Worm (Caenorhabditis elegans): ENCODE results near the gene tag-51.

Gene tag-51

DNA sequence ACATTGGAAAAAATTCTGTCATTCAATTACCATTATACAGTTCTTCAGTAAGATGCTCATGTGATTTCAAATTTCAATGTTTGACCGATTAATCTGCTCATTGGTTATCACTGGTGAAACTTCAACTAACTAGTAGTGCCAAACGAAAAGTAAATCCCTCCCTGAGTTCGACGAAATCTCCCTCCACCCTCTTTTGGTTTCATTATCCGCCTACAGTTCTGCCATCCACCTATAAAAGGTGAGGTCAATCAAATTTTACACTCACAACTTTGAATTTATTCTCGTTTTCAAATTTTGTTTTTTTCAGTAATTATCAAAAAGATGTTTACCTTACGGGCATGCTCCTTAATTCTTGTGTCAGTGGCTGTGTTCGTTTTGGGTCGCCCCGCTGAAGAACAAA, 11.4 kb upstream of the tag-51 start, which contains the start of gene far-8:
Gene far-8, plus strand, starts transcription at position 301 of the 400 bp plus-strand sequence.
- TF ChIP-seq hnd-1 (tag; optimal IDR thresholded peaks at IDR 0.05) (no peak), sea-1 (GFP tag; conservative IDR thresholded peaks at IDR 0.05) (no peak), scrt-1 (GFP tag; IDR thresholded peaks at IDR 0.05) (no peak)

DNA sequence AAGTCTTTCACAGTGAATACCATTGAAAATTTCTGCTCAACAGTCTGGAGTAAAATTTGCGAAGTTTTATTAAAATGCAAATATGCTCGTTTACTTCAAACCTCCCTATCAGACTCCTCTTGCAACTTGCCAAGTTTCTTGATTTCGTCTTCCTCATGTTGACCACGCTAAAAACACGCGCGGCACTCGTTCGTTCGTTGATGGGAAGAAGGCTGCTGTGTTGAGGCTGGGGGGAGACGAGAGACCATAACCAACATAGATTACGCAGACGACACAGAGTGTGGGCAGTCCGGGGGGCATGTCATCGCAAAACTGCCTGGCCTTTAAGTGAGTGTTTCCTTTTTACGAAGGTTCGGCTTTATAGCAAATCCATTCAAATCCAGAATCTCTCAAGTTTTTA, 10.0 kb upstream of the tag-51 start:
- no peak for TF ChIP-seq ets-7 (tag; optimal IDR thresholded peaks at IDR 0.05)
- TF ChIP-seq hmg-4 (GFP tag; optimal IDR thresholded peaks at IDR 0.05), result peak; percentile 23

DNA sequence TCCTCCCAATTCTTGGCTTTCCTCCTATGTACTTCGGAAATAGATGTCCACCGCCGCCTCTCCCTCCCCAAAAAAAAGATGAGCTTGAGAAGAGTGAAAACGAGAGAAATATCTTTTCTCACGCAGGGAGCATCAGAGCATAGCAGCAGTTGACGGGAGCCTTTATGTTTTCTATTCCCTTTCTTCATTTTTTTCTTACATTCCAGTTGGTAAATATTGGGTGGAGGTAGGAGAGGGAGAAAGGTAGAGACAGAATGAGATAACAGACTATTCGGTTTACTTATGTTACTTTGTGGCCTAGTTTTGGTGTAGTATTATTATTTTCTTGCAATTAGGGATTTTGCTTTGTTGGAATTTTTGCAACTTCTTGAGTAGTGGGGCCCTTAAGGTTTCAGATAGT, 9.4 kb upstream of the tag-51 start:
- no peak for TF ChIP-seq tra-4 (tag; optimal IDR thresholded peaks at IDR 0.05)
- TF ChIP-seq tbx-11 (GFP tag; IDR thresholded peaks at IDR 0.05), result no peak
- no peak for TF ChIP-seq flt-1 (GFP tag; IDR thresholded peaks at IDR 0.05)
- TF ChIP-seq F13C5.2 (tag; optimal IDR thresholded peaks at IDR 0.05), result no peak
- TF ChIP-seq hnd-1 (tag; optimal IDR thresholded peaks at IDR 0.05), result no peak
- TF ChIP-seq tbx-37 (GFP tag; conservative IDR thresholded peaks at IDR 0.05), result no peak
- TF ChIP-seq ceh-13 (GFP tag; optimal IDR thresholded peaks at IDR 0.05), result no peak
- no peak for TF ChIP-seq ets-7 (tag; optimal IDR thresholded peaks at IDR 0.05)
- TF ChIP-seq scrt-1 (GFP tag; IDR thresholded peaks at IDR 0.05), result no peak
- no peak for TF ChIP-seq sea-1 (GFP tag; conservative IDR thresholded peaks at IDR 0.05)
- TF ChIP-seq pes-1 (GFP tag; IDR thresholded peaks at IDR 0.05), result no peak
- no peak for TF ChIP-seq hmg-4 (GFP tag; optimal IDR thresholded peaks at IDR 0.05)
- TF ChIP-seq aly-1 (tag; optimal IDR thresholded peaks at IDR 0.05), result no peak
- TF ChIP-seq B0310.2 (tag; optimal IDR thresholded peaks at IDR 0.05), result no peak
- TF ChIP-seq hmbx-1 (tag; optimal IDR thresholded peaks at IDR 0.05), result no peak
- TF ChIP-seq ama-1 (optimal IDR thresholded peaks at IDR 0.05), result no peak
- no peak for TF ChIP-seq ceh-36 (tag; optimal IDR thresholded peaks at IDR 0.05)

DNA sequence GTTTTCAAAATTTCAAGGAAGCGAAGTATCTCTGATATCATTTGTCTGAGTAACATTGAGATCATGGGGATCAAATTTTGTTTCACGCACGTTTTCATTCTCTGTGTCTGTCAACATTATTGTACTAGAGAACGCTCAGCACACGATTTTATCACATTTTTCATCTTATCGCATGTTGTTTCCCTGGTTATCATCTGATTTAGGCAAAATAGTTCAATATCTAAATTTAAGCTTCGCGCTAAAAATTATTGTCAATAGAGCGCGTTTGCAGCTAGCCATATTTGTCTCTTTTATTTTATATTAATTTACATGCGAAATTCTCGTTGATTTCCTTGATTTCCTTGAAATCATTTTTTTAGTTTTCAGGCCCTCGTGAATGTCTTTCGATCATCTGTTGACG, 8.5 kb upstream of the tag-51 start, which contains the start of gene K02F3.2:
Gene K02F3.2, plus strand, starts transcription at position 357 of the 400 bp plus-strand sequence.
- TF ChIP-seq pes-1 (GFP tag; IDR thresholded peaks at IDR 0.05) (no peak), tbx-11 (GFP tag; IDR thresholded peaks at IDR 0.05) (no peak), flt-1 (GFP tag; IDR thresholded peaks at IDR 0.05) (no peak), ets-7 (tag; optimal IDR thresholded peaks at IDR 0.05) (no peak), tbx-37 (GFP tag; conservative IDR thresholded peaks at IDR 0.05) (no peak), F13C5.2 (tag; optimal IDR thresholded peaks at IDR 0.05) (no peak), sea-1 (GFP tag; conservative IDR thresholded peaks at IDR 0.05) (no peak), hmbx-1 (tag; optimal IDR thresholded peaks at IDR 0.05) (no peak), hmg-4 (GFP tag; optimal IDR thresholded peaks at IDR 0.05) (no peak), tra-4 (tag; optimal IDR thresholded peaks at IDR 0.05) (no peak), ceh-36 (tag; optimal IDR thresholded peaks at IDR 0.05) (no peak), ama-1 (optimal IDR thresholded peaks at IDR 0.05) (no peak), B0310.2 (tag; optimal IDR thresholded peaks at IDR 0.05) (no peak), ceh-13 (GFP tag; optimal IDR thresholded peaks at IDR 0.05) (no peak), aly-1 (tag; optimal IDR thresholded peaks at IDR 0.05) (no peak), scrt-1 (GFP tag; IDR thresholded peaks at IDR 0.05) (no peak), hnd-1 (tag; optimal IDR thresholded peaks at IDR 0.05) (no peak)

DNA sequence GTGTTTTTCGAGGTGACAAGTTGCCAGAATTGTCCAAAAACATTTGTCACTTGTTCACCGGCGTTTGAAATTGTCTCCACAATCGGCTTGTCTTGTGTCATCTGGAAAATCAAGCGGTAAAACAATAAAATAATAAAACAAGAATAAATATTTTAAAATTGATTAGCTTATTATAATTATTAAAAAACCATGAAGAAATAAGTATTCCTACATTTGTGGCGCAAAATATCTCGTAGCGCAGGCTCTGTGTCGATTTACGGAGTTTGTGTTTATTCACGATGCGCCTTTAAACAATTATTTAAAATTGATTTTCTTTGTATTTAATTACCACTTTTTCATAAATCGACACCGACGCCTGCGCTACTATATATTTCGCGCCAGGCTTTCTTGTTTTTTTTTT, 1.7 kb upstream of the tag-51 start, which contains the start of gene moma-1:
Gene moma-1, minus strand, starts transcription at position 101 of the 400 bp plus-strand sequence.
- TF ChIP-seq flt-1 (GFP tag; IDR thresholded peaks at IDR 0.05) (no peak), ceh-36 (tag; optimal IDR thresholded peaks at IDR 0.05) (no peak), ama-1 (optimal IDR thresholded peaks at IDR 0.05) (no peak), F13C5.2 (tag; optimal IDR thresholded peaks at IDR 0.05) (no peak), pes-1 (GFP tag; IDR thresholded peaks at IDR 0.05) (no peak), ceh-13 (GFP tag; optimal IDR thresholded peaks at IDR 0.05) (no peak), scrt-1 (GFP tag; IDR thresholded peaks at IDR 0.05) (no peak), tra-4 (tag; optimal IDR thresholded peaks at IDR 0.05) (no peak), B0310.2 (tag; optimal IDR thresholded peaks at IDR 0.05) (no peak), aly-1 (tag; optimal IDR thresholded peaks at IDR 0.05) (no peak), hmbx-1 (tag; optimal IDR thresholded peaks at IDR 0.05) (no peak), sea-1 (GFP tag; conservative IDR thresholded peaks at IDR 0.05) (no peak), hnd-1 (tag; optimal IDR thresholded peaks at IDR 0.05) (no peak)

DNA sequence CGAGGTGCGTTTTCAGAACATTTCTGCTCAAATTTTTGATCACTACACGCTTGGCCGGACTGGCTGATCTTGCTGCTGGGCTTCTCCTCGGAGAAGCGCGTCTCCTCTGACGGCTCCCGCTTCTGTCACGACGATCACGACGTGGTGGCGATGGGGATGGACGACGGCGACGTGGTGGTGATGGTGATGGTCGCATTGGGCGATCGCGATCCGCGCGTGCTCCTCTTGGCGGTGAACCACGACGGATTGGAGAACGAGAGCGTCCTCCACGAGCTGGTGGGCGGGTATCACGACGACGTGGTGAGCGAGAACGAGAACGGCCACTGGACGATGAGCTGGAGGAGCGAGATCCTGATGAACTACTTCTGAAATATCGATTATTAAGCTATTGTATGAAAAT, 607 bp upstream of the tag-51 start:
- TF ChIP-seq ama-1 (optimal IDR thresholded peaks at IDR 0.05) (no peak), tbx-37 (GFP tag; conservative IDR thresholded peaks at IDR 0.05) (no peak), ets-7 (tag; optimal IDR thresholded peaks at IDR 0.05) (no peak), tra-4 (tag; optimal IDR thresholded peaks at IDR 0.05) (no peak), scrt-1 (GFP tag; IDR thresholded peaks at IDR 0.05) (no peak), F13C5.2 (tag; optimal IDR thresholded peaks at IDR 0.05) (no peak), hnd-1 (tag; optimal IDR thresholded peaks at IDR 0.05) (no peak), aly-1 (tag; optimal IDR thresholded peaks at IDR 0.05) (no peak), sea-1 (GFP tag; conservative IDR thresholded peaks at IDR 0.05) (no peak), pes-1 (GFP tag; IDR thresholded peaks at IDR 0.05) (no peak), ceh-36 (tag; optimal IDR thresholded peaks at IDR 0.05) (no peak)

DNA sequence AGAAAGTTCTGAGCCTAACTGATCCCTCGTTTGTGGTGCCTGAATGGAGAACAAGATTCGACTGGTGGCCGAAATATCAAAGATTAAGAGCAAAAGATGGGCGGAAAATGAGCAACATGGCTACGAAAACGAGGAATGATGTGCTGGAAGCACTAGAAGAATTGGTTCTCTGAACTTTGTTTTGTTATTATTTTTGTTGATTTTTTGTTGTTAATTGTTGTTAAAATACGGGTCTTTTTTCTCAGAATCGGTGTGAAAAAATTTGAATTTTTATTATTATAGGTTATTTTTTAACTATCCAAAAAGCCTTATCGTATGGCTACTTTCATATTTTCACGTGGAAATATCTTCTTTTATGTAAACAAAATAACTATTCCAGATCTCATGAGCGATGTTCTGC, 2.2 kb downstream of the tag-51 start, which contains the start of gene K02F3.12:
Gene K02F3.12, plus strand, starts transcription at position 301 of the 400 bp plus-strand sequence.
- TF ChIP-seq flt-1 (GFP tag; IDR thresholded peaks at IDR 0.05), result no peak
- TF ChIP-seq aly-1 (tag; optimal IDR thresholded peaks at IDR 0.05), result no peak
- TF ChIP-seq F13C5.2 (tag; optimal IDR thresholded peaks at IDR 0.05), result no peak
- TF ChIP-seq ceh-13 (GFP tag; optimal IDR thresholded peaks at IDR 0.05), result no peak
- no peak for TF ChIP-seq sea-1 (GFP tag; conservative IDR thresholded peaks at IDR 0.05)

DNA sequence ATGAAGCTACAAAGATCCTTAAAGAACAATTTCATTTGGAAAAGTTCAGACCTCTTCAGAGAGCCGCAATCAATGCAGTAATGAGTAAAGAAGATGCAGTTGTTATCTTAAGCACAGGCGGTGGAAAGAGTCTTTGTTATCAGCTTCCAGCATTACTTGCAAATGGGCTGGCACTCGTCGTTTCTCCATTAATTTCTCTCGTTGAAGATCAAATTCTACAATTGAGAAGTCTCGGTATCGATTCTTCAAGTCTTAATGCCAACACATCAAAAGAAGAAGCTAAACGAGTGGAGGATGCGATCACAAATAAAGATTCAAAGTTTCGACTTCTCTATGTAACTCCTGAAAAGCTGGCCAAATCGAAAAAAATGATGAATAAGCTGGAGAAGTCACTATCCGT, 2.9 kb downstream of the tag-51 start:
- TF ChIP-seq aly-1 (tag; optimal IDR thresholded peaks at IDR 0.05) (no peak), tra-4 (tag; optimal IDR thresholded peaks at IDR 0.05) (no peak), sea-1 (GFP tag; conservative IDR thresholded peaks at IDR 0.05) (no peak), pes-1 (GFP tag; IDR thresholded peaks at IDR 0.05) (no peak), ama-1 (optimal IDR thresholded peaks at IDR 0.05) (no peak)

Data from whole organism, early embryonic.